Worm (Caenorhabditis elegans) whole organism, L2 larva: ENCODE measurements around the gene ugt-21.

Experiments used
- fos-1 ChIP-seq: fragments of 150-350 bp; optimal IDR thresholded peaks from 2 replicates; lab custom pipeline; 2014; ENCODE audit warnings: missing biosample characterization, missing genetic modification characterization
- lsy-2 ChIP-seq, 2 experiments: fragments of 150-350 bp in 1 of 2; sonication (generic microtip) in 1 of 2; optimal IDR thresholded peaks; 2 replicates each; lab custom pipeline; 2014 to 2017; ENCODE audit warnings: missing biosample characterization in 2 of 2, missing genetic modification characterization in 2 of 2
- mdl-1 ChIP-seq, 2 experiments: fragments of 150-350 bp in 1 of 2; sonication (generic microtip) in 1 of 2; optimal IDR thresholded peaks; 2 replicates each; lab custom pipeline; 2017; ENCODE audit warnings: missing biosample characterization in 2 of 2, missing genetic modification characterization in 2 of 2
- nhr-10 ChIP-seq: sonication (generic microtip); optimal IDR thresholded peaks from 2 replicates; lab custom pipeline; 2017; ENCODE audit warnings: missing biosample characterization, missing genetic modification characterization
- nhr-237 ChIP-seq: fragments of 150-350 bp; optimal IDR thresholded peaks from 2 replicates; lab custom pipeline; 2014; ENCODE audit warnings: missing biosample characterization, missing genetic modification characterization
- unc-39 ChIP-seq: fragments of 150-350 bp; optimal IDR thresholded peaks from 2 replicates; lab custom pipeline; 2014; ENCODE audit warnings: missing biosample characterization, missing genetic modification characterization
- unc-55 ChIP-seq: fragments of 150-350 bp; sonication (generic microtip); optimal IDR thresholded peaks from 3 replicates; lab custom pipeline; 2014; ENCODE audit warnings: missing biosample characterization, missing genetic modification reagents, missing genetic modification characterization
- ztf-11 ChIP-seq: sonication (generic microtip); optimal IDR thresholded peaks from 2 replicates; lab custom pipeline; 2017; ENCODE audit warnings: missing biosample characterization, missing genetic modification characterization
- ztf-4 ChIP-seq: fragments of 150-350 bp; optimal IDR thresholded peaks from 2 replicates; lab custom pipeline; 2014; ENCODE audit warnings: missing biosample characterization, missing genetic modification characterization

ce11 chrIV:9518608-9519007 is 18.5 kb downstream of the ugt-21 start, which contains the start of gene nlp-35:
- TF ChIP-seq nhr-237 (tag; lab: Kevin White, UChicago) (no peak), fos-1 (tag; lab: Kevin White, UChicago) (no peak), nhr-10 (tag; lab: Kevin White, UChicago) (no peak), mdl-1 (tag; optimal IDR thresholded peaks at IDR 0.05; lab: Kevin White, UChicago) (no peak), unc-55 (GFP tag; lab: Kevin White, UChicago) (no peak), lsy-2 (tag; optimal IDR thresholded peaks at IDR 0.05; lab: Kevin White, UChicago) (no peak), ztf-4 (tag; lab: Kevin White, UChicago) (no peak), unc-39 (no peak), ztf-11 (no peak)
